Fruit fly (Drosophila melanogaster): ENCODE results near the gene tant.

tant gene

dm6 chr3L:6074975-6075692 is 20.2 kb downstream of the tant start, which contains the start of the genes CG13295 and CG6610 (continued):
- TF ChIP-seq fd59A (GFP tag; optimal IDR thresholded peaks at IDR 0.05): peak; percentile 22
- TF ChIP-seq Ets96B (tag; optimal IDR thresholded peaks at IDR 0.05): peak; percentile 45
- TF ChIP-seq CG31627 (GFP tag; optimal IDR thresholded peaks at IDR 0.05): peak; percentile 69
- TF ChIP-seq CG16779 (tag; optimal IDR thresholded peaks at IDR 0.05): no peak
- TF ChIP-seq Hr4 (GFP tag; optimal IDR thresholded peaks at IDR 0.05): peak; percentile 52
- TF ChIP-seq CG3032 (tag; optimal IDR thresholded peaks at IDR 0.05): peak; percentile 71
- TF ChIP-seq vri (GFP tag; optimal IDR thresholded peaks at IDR 0.05): peak; percentile 44
- TF ChIP-seq CG11294 (GFP tag; IDR thresholded peaks at IDR 0.05): no peak
- TF ChIP-seq esn (GFP tag; optimal IDR thresholded peaks at IDR 0.05): peak; percentile 60
- TF ChIP-seq Hr39 (GFP tag; optimal IDR thresholded peaks at IDR 0.05): peak; percentile 60
- TF ChIP-seq CG6163 (GFP tag; IDR thresholded peaks at IDR 0.05): peak; percentile 36; the same call in 1 of the 3 replicates
- peak; percentile 47 for TF ChIP-seq Met (GFP tag; optimal IDR thresholded peaks at IDR 0.05)
- peak; percentile 9 for TF ChIP-seq Sox102F (GFP tag; optimal IDR thresholded peaks at IDR 0.05)
- no peak for TF ChIP-seq Hr38 (GFP tag; optimal IDR thresholded peaks at IDR 0.05)
- peak; percentile 46 for TF ChIP-seq cyc (GFP tag; optimal IDR thresholded peaks at IDR 0.05)
- TF ChIP-seq lz (GFP tag; optimal IDR thresholded peaks at IDR 0.05): peak; percentile 53
- TF ChIP-seq CG3919 (GFP tag; optimal IDR thresholded peaks at IDR 0.05): no peak
- TF ChIP-seq acj6 (GFP tag; optimal IDR thresholded peaks at IDR 0.05): peak; percentile 26

- peak; percentile 19 for TF ChIP-seq Eip78C (GFP tag)
- peak; percentile 10 for TF ChIP-seq svp (GFP tag)
- no peak for TF ChIP-seq CG6276 (GFP tag; optimal IDR thresholded peaks at IDR 0.05)
- no peak for TF ChIP-seq CG32006 (GFP tag; optimal IDR thresholded peaks at IDR 0.05)
- TF ChIP-seq Ets96B (tag; optimal IDR thresholded peaks at IDR 0.05): no peak
Observed at dm6 chr3L:6076429-6076828, 21.5 kb downstream of the tant start, which contains the start of gene ssp6. Gene ssp6 (plus strand): TSS chr3L:6076722.

- no peak for TF ChIP-seq fd85E (GFP tag; optimal IDR thresholded peaks at IDR 0.05)
- peak; percentile 88 for TF ChIP-seq achi (GFP tag; optimal IDR thresholded peaks at IDR 0.05)
Observed at dm6 chr3L:6082561-6082960, 27.6 kb downstream of the tant start, which contains the start of gene CG13293. Gene CG13293 (plus strand): TSS chr3L:6082883.

dm6 chr3L:6084446-6084845 is 29.5 kb downstream of the tant start:
- TF ChIP-seq eg (GFP tag; IDR thresholded peaks at IDR 0.05) (no peak; the same call in 2 of the 3 replicates), CG6276 (GFP tag; optimal IDR thresholded peaks at IDR 0.05) (peak; percentile 19), CG11762 (GFP tag; optimal IDR thresholded peaks at IDR 0.05; ENCODE audit: insufficient read depth) (no peak), Blimp-1 (GFP tag; optimal IDR thresholded peaks at IDR 0.05) (no peak), CG6808 (GFP tag; optimal IDR thresholded peaks at IDR 0.05) (no peak), Ets96B (tag; optimal IDR thresholded peaks at IDR 0.05) (peak; percentile 43), vri (GFP tag; optimal IDR thresholded peaks at IDR 0.05) (no peak), pdm3 (GFP tag; optimal IDR thresholded peaks at IDR 0.05) (peak; percentile 46), dac (GFP tag; optimal IDR thresholded peaks at IDR 0.05) (no peak), esn (GFP tag; optimal IDR thresholded peaks at IDR 0.05) (peak; percentile 6), CG15336 (GFP tag; IDR thresholded peaks at IDR 0.05) (peak; percentile 75), Hr4 (GFP tag; optimal IDR thresholded peaks at IDR 0.05) (peak; percentile 68), dsx (GFP tag; optimal IDR thresholded peaks at IDR 0.05; ENCODE audit: poor library complexity, severe bottlenecking) (no peak), CG1621 (tag; optimal IDR thresholded peaks at IDR 0.05) (no peak), CG8119 (GFP tag; IDR thresholded peaks at IDR 0.05) (peak; percentile 73), CG3919 (GFP tag; optimal IDR thresholded peaks at IDR 0.05) (peak; percentile 14), achi (GFP tag; optimal IDR thresholded peaks at IDR 0.05) (peak; percentile 45), salr (GFP tag; optimal IDR thresholded peaks at IDR 0.05) (peak in 1 of 2 experiments; percentile 46), Lpt (GFP tag; optimal IDR thresholded peaks at IDR 0.05) (no peak), CG32006 (GFP tag; optimal IDR thresholded peaks at IDR 0.05) (peak; percentile 72), CG11902 (GFP tag; optimal IDR thresholded peaks at IDR 0.05) (no peak), CG16779 (tag; optimal IDR thresholded peaks at IDR 0.05) (no peak), Eip75B (GFP tag; optimal IDR thresholded peaks at IDR 0.05) (peak; percentile 9), fd85E (GFP tag; optimal IDR thresholded peaks at IDR 0.05) (no peak), fkh (GFP tag; optimal IDR thresholded peaks at IDR 0.05) (no peak), CG6854 (GFP tag; optimal IDR thresholded peaks at IDR 0.05) (no peak), Ets21C (GFP tag; optimal IDR thresholded peaks at IDR 0.05) (no peak), Smox (GFP tag; optimal IDR thresholded peaks at IDR 0.05) (no peak), acj6 (GFP tag; optimal IDR thresholded peaks at IDR 0.05) (peak; percentile 46), fd59A (GFP tag; optimal IDR thresholded peaks at IDR 0.05) (no peak), Sox15 (GFP tag; optimal IDR thresholded peaks at IDR 0.05) (no peak)
